Worm (Caenorhabditis elegans) whole organism, L3 larva: ENCODE results near the gene K10B4.1.
A peak's percentile ranks its signal among the peaks of the same experiment; 100 is the strongest.

Experiments used
- R02D3.7 ChIP-seq: fragments of 150-350 bp; optimal IDR thresholded peaks from 2 replicates; lab custom pipeline; 2014; ENCODE audit warnings: missing biosample characterization, missing genetic modification characterization
- ZK546.5 ChIP-seq: sonication (generic microtip); optimal IDR thresholded peaks from 2 replicates; lab custom pipeline; 2017; ENCODE audit warnings: missing biosample characterization, missing genetic modification characterization
- aly-2 ChIP-seq: fragments of 150-350 bp; optimal IDR thresholded peaks from 2 replicates; lab custom pipeline; 2014; ENCODE audit warnings: missing biosample characterization, missing genetic modification characterization
- ama-1 ChIP-seq: fragments of 150-350 bp; optimal IDR thresholded peaks from 2 replicates; lab custom pipeline; 2018
- ceh-16 ChIP-seq: sonication (generic microtip); optimal IDR thresholded peaks from 2 replicates; lab custom pipeline; 2017; ENCODE audit warnings: missing biosample characterization, missing genetic modification characterization
- ceh-28 ChIP-seq: fragments of 150-350 bp; optimal IDR thresholded peaks from 2 replicates; lab custom pipeline; 2014; ENCODE audit warnings: missing biosample characterization, missing genetic modification reagents, missing genetic modification characterization
- ceh-82 ChIP-seq: fragments of 150-350 bp; optimal IDR thresholded peaks from 2 replicates; lab custom pipeline; 2014; ENCODE audit warnings: missing biosample characterization, missing genetic modification characterization
- ceh-9 ChIP-seq: sonication (generic microtip); optimal IDR thresholded peaks from 2 replicates; lab custom pipeline; 2018; ENCODE audit warnings: missing biosample characterization, missing genetic modification characterization
- daf-12 ChIP-seq: fragments of 150-350 bp; optimal IDR thresholded peaks from 2 replicates; lab custom pipeline; 2014; ENCODE audit warnings: missing biosample characterization, missing genetic modification reagents, missing genetic modification characterization
- egl-27 ChIP-seq: sonication (generic microtip); optimal IDR thresholded peaks from 4 replicates; lab custom pipeline; 2017; ENCODE audit warnings: missing biosample characterization, missing genetic modification reagents, missing genetic modification characterization
- egl-5 ChIP-seq: fragments of 150-350 bp; optimal IDR thresholded peaks from 2 replicates; lab custom pipeline; 2017; ENCODE audit warnings: missing biosample characterization, missing genetic modification reagents, missing genetic modification characterization, inconsistent platforms
- elt-1 ChIP-seq: fragments of 150-350 bp; optimal IDR thresholded peaks from 2 replicates; lab custom pipeline; 2014; ENCODE audit warnings: missing biosample characterization, missing genetic modification characterization
- elt-2 ChIP-seq: sonication (generic microtip); optimal IDR thresholded peaks from 2 replicates; lab custom pipeline; 2016; ENCODE audit warnings: missing genetic modification reagents, mild to moderate bottlenecking, missing genetic modification characterization, missing compliant biosample characterization
- elt-3 ChIP-seq, 3 experiments: fragments of 150-350 bp in 1 of 3; sonication (generic microtip) in 2 of 3; optimal IDR thresholded peaks; 2 replicates in 2 of 3; 4 replicates in 1 of 3; lab custom pipeline; 2014 to 2017; ENCODE audit warnings: missing biosample characterization in 3 of 3, missing genetic modification characterization in 3 of 3
- eor-1 ChIP-seq, 2 experiments: fragments of 150-350 bp; optimal IDR thresholded peaks; 2 replicates each; lab custom pipeline; 2014 to 2018; ENCODE audit warnings: missing biosample characterization in 2 of 2, missing genetic modification characterization in 2 of 2
- fkh-10 ChIP-seq: sonication (generic microtip); optimal IDR thresholded peaks from 2 replicates; lab custom pipeline; 2017; ENCODE audit warnings: missing biosample characterization, missing genetic modification reagents, missing genetic modification characterization
- fkh-2 ChIP-seq: fragments of 150-350 bp; optimal IDR thresholded peaks from 2 replicates; lab custom pipeline; 2014; ENCODE audit warnings: missing biosample characterization, missing genetic modification reagents, missing genetic modification characterization
- fos-1 ChIP-seq: fragments of 150-350 bp; optimal IDR thresholded peaks from 2 replicates; lab custom pipeline; 2014; ENCODE audit warnings: missing biosample characterization, missing genetic modification characterization
- hmg-11 ChIP-seq: sonication (generic microtip); optimal IDR thresholded peaks from 2 replicates; lab custom pipeline; 2016; ENCODE audit warnings: missing genetic modification characterization, missing compliant biosample characterization
- jun-1 ChIP-seq: fragments of 150-350 bp; optimal IDR thresholded peaks from 2 replicates; lab custom pipeline; 2014; ENCODE audit warnings: missing biosample characterization, missing genetic modification reagents, missing genetic modification characterization
- lin-15B ChIP-seq: fragments of 150-350 bp; optimal IDR thresholded peaks from 2 replicates; lab custom pipeline; 2014; ENCODE audit warnings: missing biosample characterization, missing genetic modification characterization
- lin-39 ChIP-seq: fragments of 150-350 bp; optimal IDR thresholded peaks from 2 replicates; lab custom pipeline; 2018; ENCODE audit warnings: missing biosample characterization, missing genetic modification reagents, missing genetic modification characterization
- lsy-12 ChIP-seq: sonication (generic microtip); optimal IDR thresholded peaks from 2 replicates; lab custom pipeline; 2016; ENCODE audit warnings: mild to moderate bottlenecking, missing genetic modification characterization, missing compliant biosample characterization
- mdl-1 ChIP-seq: fragments of 150-350 bp; optimal IDR thresholded peaks from 2 replicates; lab custom pipeline; 2014; ENCODE audit warnings: missing biosample characterization, missing genetic modification characterization
- mml-1 ChIP-seq: fragments of 150-350 bp; sonication (generic microtip); optimal IDR thresholded peaks from 3 replicates; lab custom pipeline; 2014; ENCODE audit warnings: missing biosample characterization, missing genetic modification characterization
- nfya-1 ChIP-seq: sonication (generic microtip); optimal IDR thresholded peaks from 2 replicates; lab custom pipeline; 2017; ENCODE audit warnings: missing genetic modification characterization, mild to moderate bottlenecking, missing compliant biosample characterization, antibody characterized with exemption, moderate library complexity; ENCODE audit not compliant: insufficient read depth
- nhr-11 ChIP-seq: fragments of 150-350 bp; optimal IDR thresholded peaks from 2 replicates; lab custom pipeline; 2014; ENCODE audit warnings: missing biosample characterization, missing genetic modification characterization
- nhr-12 ChIP-seq: fragments of 150-350 bp; optimal IDR thresholded peaks from 2 replicates; lab custom pipeline; 2014; ENCODE audit warnings: missing biosample characterization, missing genetic modification characterization
- nhr-23 ChIP-seq: fragments of 150-350 bp; optimal IDR thresholded peaks from 2 replicates; lab custom pipeline; 2014; ENCODE audit warnings: missing biosample characterization, missing genetic modification reagents, missing genetic modification characterization
- nhr-237 ChIP-seq: fragments of 150-350 bp; optimal IDR thresholded peaks from 2 replicates; lab custom pipeline; 2014; ENCODE audit warnings: missing biosample characterization, missing genetic modification characterization
- nhr-25 ChIP-seq: sonication (generic microtip); optimal IDR thresholded peaks from 2 replicates; lab custom pipeline; 2017; ENCODE audit warnings: missing biosample characterization, missing genetic modification characterization
- nhr-28 ChIP-seq: fragments of 150-350 bp; optimal IDR thresholded peaks from 2 replicates; lab custom pipeline; 2014; ENCODE audit warnings: missing biosample characterization, missing genetic modification characterization
- nhr-43 ChIP-seq: sonication (generic microtip); optimal IDR thresholded peaks from 2 replicates; lab custom pipeline; 2016; ENCODE audit warnings: mild to moderate bottlenecking, missing genetic modification characterization, missing compliant biosample characterization; ENCODE audit not compliant: poor library complexity, severe bottlenecking
- nhr-67 ChIP-seq: fragments of 150-350 bp; optimal IDR thresholded peaks from 2 replicates; lab custom pipeline; 2014; ENCODE audit warnings: missing biosample characterization, missing genetic modification characterization
- nhr-76 ChIP-seq: fragments of 150-350 bp; sonication (generic microtip); optimal IDR thresholded peaks from 5 replicates; lab custom pipeline; 2014; ENCODE audit warnings: missing biosample characterization, missing genetic modification characterization
- nhr-77 ChIP-seq: fragments of 150-350 bp; optimal IDR thresholded peaks from 2 replicates; lab custom pipeline; 2014; ENCODE audit warnings: missing biosample characterization, missing genetic modification characterization
- pha-4 ChIP-seq: fragments of 150-350 bp; optimal IDR thresholded peaks from 2 replicates; lab custom pipeline; 2014; ENCODE audit warnings: missing biosample characterization, missing genetic modification reagents, missing genetic modification characterization
- pqm-1 ChIP-seq: fragments of 150-350 bp; optimal IDR thresholded peaks from 2 replicates; lab custom pipeline; 2017; ENCODE audit warnings: missing biosample characterization, missing genetic modification characterization, inconsistent platforms
- sea-2 ChIP-seq: fragments of 150-350 bp; sonication (generic microtip); optimal IDR thresholded peaks from 4 replicates; lab custom pipeline; 2014; ENCODE audit warnings: missing biosample characterization, missing genetic modification reagents, missing genetic modification characterization
- skn-1 ChIP-seq: fragments of 150-350 bp; optimal IDR thresholded peaks from 2 replicates; lab custom pipeline; 2014; ENCODE audit warnings: missing biosample characterization, missing genetic modification characterization
- snpc-4 ChIP-seq: fragments of 150-350 bp; optimal IDR thresholded peaks from 2 replicates; lab custom pipeline; 2014; ENCODE audit warnings: missing biosample characterization, missing genetic modification characterization
- tbx-2 ChIP-seq: sonication (generic microtip); optimal IDR thresholded peaks from 2 replicates; lab custom pipeline; 2016; ENCODE audit warnings: mild to moderate bottlenecking, missing genetic modification characterization, missing compliant biosample characterization
- unc-39 ChIP-seq: sonication (generic microtip); optimal IDR thresholded peaks from 4 replicates; lab custom pipeline; 2017; ENCODE audit warnings: missing biosample characterization, missing genetic modification characterization
- unc-62 ChIP-seq: fragments of 150-350 bp; sonication (generic microtip); optimal IDR thresholded peaks from 4 replicates; lab custom pipeline; 2014; ENCODE audit warnings: missing biosample characterization, missing genetic modification reagents, missing genetic modification characterization
- zag-1 ChIP-seq: fragments of 150-350 bp; optimal IDR thresholded peaks from 2 replicates; lab custom pipeline; 2014; ENCODE audit warnings: missing biosample characterization, missing genetic modification characterization
- ztf-11 ChIP-seq: fragments of 150-350 bp; optimal IDR thresholded peaks from 2 replicates; lab custom pipeline; 2014; ENCODE audit warnings: missing biosample characterization, missing genetic modification characterization
- ztf-4 ChIP-seq: fragments of 150-350 bp; optimal IDR thresholded peaks from 2 replicates; lab custom pipeline; 2014; ENCODE audit warnings: missing biosample characterization, missing genetic modification characterization

The K10B4.1 gene

ce11 chrII:156999-157499 lies 21.8 kb downstream of the K10B4.1 start:
- no peak for TF ChIP-seq ztf-11 (tag; lab: Kevin White, UChicago)
- no peak for TF ChIP-seq nhr-237 (tag; lab: Kevin White, UChicago)
- TF ChIP-seq mdl-1 (tag; lab: Kevin White, UChicago): no peak
- no peak for TF ChIP-seq ztf-4 (tag; lab: Kevin White, UChicago)
- peak; percentile 16 for TF ChIP-seq pqm-1 (tag; lab: Kevin White, UChicago)
- TF ChIP-seq elt-2 (tag; lab: Kevin White, UChicago): peak; percentile 19

ce11 chrII:158004-158731 lies 22.9 kb downstream of the K10B4.1 start:
- TF ChIP-seq nhr-23 (tag; lab: Kevin White, UChicago) (peak; percentile 86), nhr-76 (no peak)
- TF ChIP-seq, all 47 proteins: peak for 1

- TF ChIP-seq ama-1 (lab: Kevin White, UChicago) (no peak), sea-2 (no peak), mdl-1 (tag; lab: Kevin White, UChicago) (no peak), snpc-4 (no peak), elt-2 (tag; lab: Kevin White, UChicago) (peak; percentile 54), egl-5 (tag; lab: Kevin White, UChicago) (no peak), daf-12 (tag; lab: Kevin White, UChicago) (no peak), nhr-43 (tag; lab: Kevin White, UChicago) (no peak), lin-39 (tag; lab: Kevin White, UChicago) (no peak), aly-2 (no peak), fkh-2 (no peak), elt-3 (tag; optimal IDR thresholded peaks at IDR 0.05; lab: Kevin White, UChicago) (no peak), nhr-76 (no peak), nhr-23 (tag; lab: Kevin White, UChicago) (peak; percentile 53), nhr-11 (tag; lab: Kevin White, UChicago) (no peak), pha-4 (tag; lab: Kevin White, UChicago) (peak; percentile 48), fos-1 (tag; lab: Kevin White, UChicago) (no peak), ceh-9 (tag; lab: Kevin White, UChicago) (no peak), skn-1 (no peak), nhr-77 (no peak), lin-15B (tag; lab: Kevin White, UChicago) (no peak), mml-1 (tag; lab: Kevin White, UChicago) (no peak), nhr-25 (tag; lab: Kevin White, UChicago) (peak; percentile 58), elt-1 (tag; lab: Kevin White, UChicago) (no peak), eor-1 (tag; optimal IDR thresholded peaks at IDR 0.05; lab: Kevin White, UChicago) (no peak), unc-62 (no peak), lsy-12 (tag; lab: Kevin White, UChicago) (no peak), nhr-67 (tag; lab: Kevin White, UChicago) (no peak), ceh-16 (no peak), nfya-1 (tag; lab: Kevin White, UChicago) (peak; percentile 49), ceh-28 (tag; lab: Kevin White, UChicago) (peak; percentile 79), R02D3.7 (no peak), ceh-82 (tag; lab: Kevin White, UChicago) (no peak), hmg-11 (peak; percentile 3), ZK546.5 (tag; lab: Kevin White, UChicago) (no peak), nhr-12 (no peak), nhr-28 (no peak), zag-1 (tag; lab: Kevin White, UChicago) (no peak), ztf-4 (tag; lab: Kevin White, UChicago) (no peak), egl-27 (tag; lab: Kevin White, UChicago) (no peak), jun-1 (tag; lab: Kevin White, UChicago) (no peak), pqm-1 (tag; lab: Kevin White, UChicago) (peak; percentile 60), unc-39 (tag; lab: Kevin White, UChicago) (no peak), nhr-237 (tag; lab: Kevin White, UChicago) (no peak), fkh-10 (GFP tag; lab: Kevin White, UChicago) (no peak), tbx-2 (tag; lab: Kevin White, UChicago) (no peak), ztf-11 (tag; lab: Kevin White, UChicago) (no peak)
Measured at ce11 chrII:159294-159922, 24.1 kb downstream of the K10B4.1 start.
